Worm (Caenorhabditis elegans) whole organism, L3 larva: ENCODE results near the gene Y69A2AR.12.
A peak's percentile ranks its signal among the peaks of the same experiment; 100 is the strongest.

Experiments used
- R02D3.7 ChIP-seq: fragments of 150-350 bp; optimal IDR thresholded peaks from 2 replicates; lab custom pipeline; 2014; ENCODE audit warnings: missing biosample characterization, missing genetic modification characterization
- ceh-16 ChIP-seq: sonication (generic microtip); optimal IDR thresholded peaks from 2 replicates; lab custom pipeline; 2017; ENCODE audit warnings: missing biosample characterization, missing genetic modification characterization
- ceh-28 ChIP-seq: fragments of 150-350 bp; optimal IDR thresholded peaks from 2 replicates; lab custom pipeline; 2014; ENCODE audit warnings: missing biosample characterization, missing genetic modification reagents, missing genetic modification characterization
- daf-12 ChIP-seq: fragments of 150-350 bp; optimal IDR thresholded peaks from 2 replicates; lab custom pipeline; 2014; ENCODE audit warnings: missing biosample characterization, missing genetic modification reagents, missing genetic modification characterization
- egl-5 ChIP-seq: fragments of 150-350 bp; optimal IDR thresholded peaks from 2 replicates; lab custom pipeline; 2017; ENCODE audit warnings: missing biosample characterization, missing genetic modification reagents, missing genetic modification characterization, inconsistent platforms
- elt-1 ChIP-seq: fragments of 150-350 bp; optimal IDR thresholded peaks from 2 replicates; lab custom pipeline; 2014; ENCODE audit warnings: missing biosample characterization, missing genetic modification characterization
- elt-2 ChIP-seq: sonication (generic microtip); optimal IDR thresholded peaks from 2 replicates; lab custom pipeline; 2016; ENCODE audit warnings: missing genetic modification reagents, mild to moderate bottlenecking, missing genetic modification characterization, missing compliant biosample characterization
- eor-1 ChIP-seq, 2 experiments: fragments of 150-350 bp; optimal IDR thresholded peaks; 2 replicates each; lab custom pipeline; 2014 to 2018; ENCODE audit warnings: missing biosample characterization in 2 of 2, missing genetic modification characterization in 2 of 2
- fkh-2 ChIP-seq: fragments of 150-350 bp; optimal IDR thresholded peaks from 2 replicates; lab custom pipeline; 2014; ENCODE audit warnings: missing biosample characterization, missing genetic modification reagents, missing genetic modification characterization
- fos-1 ChIP-seq: fragments of 150-350 bp; optimal IDR thresholded peaks from 2 replicates; lab custom pipeline; 2014; ENCODE audit warnings: missing biosample characterization, missing genetic modification characterization
- hmg-11 ChIP-seq: sonication (generic microtip); optimal IDR thresholded peaks from 2 replicates; lab custom pipeline; 2016; ENCODE audit warnings: missing genetic modification characterization, missing compliant biosample characterization
- jun-1 ChIP-seq: fragments of 150-350 bp; optimal IDR thresholded peaks from 2 replicates; lab custom pipeline; 2014; ENCODE audit warnings: missing biosample characterization, missing genetic modification reagents, missing genetic modification characterization
- lin-15B ChIP-seq: fragments of 150-350 bp; optimal IDR thresholded peaks from 2 replicates; lab custom pipeline; 2014; ENCODE audit warnings: missing biosample characterization, missing genetic modification characterization
- mdl-1 ChIP-seq: fragments of 150-350 bp; optimal IDR thresholded peaks from 2 replicates; lab custom pipeline; 2014; ENCODE audit warnings: missing biosample characterization, missing genetic modification characterization
- nfya-1 ChIP-seq: sonication (generic microtip); optimal IDR thresholded peaks from 2 replicates; lab custom pipeline; 2017; ENCODE audit warnings: missing genetic modification characterization, mild to moderate bottlenecking, missing compliant biosample characterization, antibody characterized with exemption, moderate library complexity; ENCODE audit not compliant: insufficient read depth
- nhr-12 ChIP-seq: fragments of 150-350 bp; optimal IDR thresholded peaks from 2 replicates; lab custom pipeline; 2014; ENCODE audit warnings: missing biosample characterization, missing genetic modification characterization
- nhr-237 ChIP-seq: fragments of 150-350 bp; optimal IDR thresholded peaks from 2 replicates; lab custom pipeline; 2014; ENCODE audit warnings: missing biosample characterization, missing genetic modification characterization
- nhr-25 ChIP-seq: sonication (generic microtip); optimal IDR thresholded peaks from 2 replicates; lab custom pipeline; 2017; ENCODE audit warnings: missing biosample characterization, missing genetic modification characterization
- nhr-28 ChIP-seq: fragments of 150-350 bp; optimal IDR thresholded peaks from 2 replicates; lab custom pipeline; 2014; ENCODE audit warnings: missing biosample characterization, missing genetic modification characterization
- nhr-76 ChIP-seq: fragments of 150-350 bp; sonication (generic microtip); optimal IDR thresholded peaks from 5 replicates; lab custom pipeline; 2014; ENCODE audit warnings: missing biosample characterization, missing genetic modification characterization
- pha-4 ChIP-seq: fragments of 150-350 bp; optimal IDR thresholded peaks from 2 replicates; lab custom pipeline; 2014; ENCODE audit warnings: missing biosample characterization, missing genetic modification reagents, missing genetic modification characterization
- pqm-1 ChIP-seq: fragments of 150-350 bp; optimal IDR thresholded peaks from 2 replicates; lab custom pipeline; 2017; ENCODE audit warnings: missing biosample characterization, missing genetic modification characterization, inconsistent platforms
- snpc-4 ChIP-seq: fragments of 150-350 bp; optimal IDR thresholded peaks from 2 replicates; lab custom pipeline; 2014; ENCODE audit warnings: missing biosample characterization, missing genetic modification characterization
- tbx-2 ChIP-seq: sonication (generic microtip); optimal IDR thresholded peaks from 2 replicates; lab custom pipeline; 2016; ENCODE audit warnings: mild to moderate bottlenecking, missing genetic modification characterization, missing compliant biosample characterization
- zag-1 ChIP-seq: fragments of 150-350 bp; optimal IDR thresholded peaks from 2 replicates; lab custom pipeline; 2014; ENCODE audit warnings: missing biosample characterization, missing genetic modification characterization
- ztf-11 ChIP-seq: fragments of 150-350 bp; optimal IDR thresholded peaks from 2 replicates; lab custom pipeline; 2014; ENCODE audit warnings: missing biosample characterization, missing genetic modification characterization
- ztf-4 ChIP-seq: fragments of 150-350 bp; optimal IDR thresholded peaks from 2 replicates; lab custom pipeline; 2014; ENCODE audit warnings: missing biosample characterization, missing genetic modification characterization

Y69A2AR.12 gene

ce11 chrIV:2610974-2611373 lies 42.6 kb downstream of the Y69A2AR.12 start:
- TF ChIP-seq nhr-12 (no peak), nhr-25 (tag; lab: Kevin White, UChicago) (no peak), nfya-1 (tag; lab: Kevin White, UChicago) (no peak), nhr-28 (tag; lab: Kevin White, UChicago) (no peak), mdl-1 (no peak), R02D3.7 (tag; lab: Kevin White, UChicago) (no peak), daf-12 (tag; lab: Kevin White, UChicago) (no peak), snpc-4 (tag; lab: Kevin White, UChicago) (no peak), pha-4 (tag; lab: Kevin White, UChicago) (no peak), ceh-16 (tag; lab: Kevin White, UChicago) (no peak), elt-2 (tag; lab: Kevin White, UChicago) (no peak)

ce11 chrIV:2613011-2613503 lies 44.6 kb downstream of the Y69A2AR.12 start, which contains the start of gene Y69A2AR.28:
TSS of gene Y69A2AR.28 (minus strand) at chrIV:2613061.
- TF ChIP-seq pqm-1 (tag; lab: Kevin White, UChicago) (no peak), elt-1 (no peak), hmg-11 (tag; lab: Kevin White, UChicago) (no peak), lin-15B (peak; percentile 45), ztf-11 (no peak), snpc-4 (tag; lab: Kevin White, UChicago) (no peak), ztf-4 (tag; lab: Kevin White, UChicago) (no peak), eor-1 (tag; optimal IDR thresholded peaks at IDR 0.05; lab: Kevin White, UChicago) (no peak)

ce11 chrIV:2613754-2614244 lies 45.4 kb downstream of the Y69A2AR.12 start, which contains the start of gene daao-1:
TSS of gene daao-1 (plus strand) at chrIV:2614194.
- no peak for TF ChIP-seq fkh-2
- TF ChIP-seq pqm-1 (tag; lab: Kevin White, UChicago): peak; percentile 62
- TF ChIP-seq elt-2 (tag; lab: Kevin White, UChicago): peak; percentile 63

ce11 chrIV:2616853-2617252 lies 48.4 kb downstream of the Y69A2AR.12 start:
- TF ChIP-seq tbx-2 (tag; lab: Kevin White, UChicago) (no peak), ceh-28 (tag; lab: Kevin White, UChicago) (peak; percentile 78)
- TF ChIP-seq, all 47 proteins: peak for 1

ce11 chrIV:2618611-2619010 lies 50.2 kb downstream of the Y69A2AR.12 start, which contains the start of gene smf-3:
TSS of gene smf-3 (plus strand) at chrIV:2618869.
- peak; percentile 98 for TF ChIP-seq elt-2 (tag; lab: Kevin White, UChicago)
- TF ChIP-seq tbx-2 (tag; lab: Kevin White, UChicago): no peak
- no peak for TF ChIP-seq daf-12 (tag; lab: Kevin White, UChicago)
- TF ChIP-seq nhr-237 (tag; lab: Kevin White, UChicago): no peak
- no peak for TF ChIP-seq zag-1
- TF ChIP-seq fos-1: no peak
- TF ChIP-seq hmg-11 (tag; lab: Kevin White, UChicago): no peak
- TF ChIP-seq eor-1 (tag; optimal IDR thresholded peaks at IDR 0.05; lab: Kevin White, UChicago): no peak
- no peak for TF ChIP-seq ztf-4 (tag; lab: Kevin White, UChicago)
- peak; percentile 6 for TF ChIP-seq nfya-1 (tag; lab: Kevin White, UChicago)
- no peak for TF ChIP-seq egl-5 (tag; lab: Kevin White, UChicago)
- TF ChIP-seq pqm-1 (tag; lab: Kevin White, UChicago): peak; percentile 96
- TF ChIP-seq jun-1 (tag; lab: Kevin White, UChicago): no peak
- no peak for TF ChIP-seq nhr-76
